Worm (Caenorhabditis elegans) whole organism, L4 larva: ENCODE results near the gene gpa-11.

Source experiments
- D1046.2 ChIP-seq: fragments of 200-800 bp; sonication (Bioruptor generic); IDR thresholded peaks from 2 replicates; pipeline ENCODE4 v1.3.6; 2022; ENCODE audit warnings: missing genetic modification characterization, missing compliant biosample characterization
- F10B5.3 ChIP-seq: sonication (generic microtip); optimal IDR thresholded peaks from 2 replicates; lab custom pipeline; 2016; ENCODE audit warnings: mild to moderate bottlenecking, missing genetic modification characterization, missing compliant biosample characterization
- F44E2.7 ChIP-seq: fragments of 200-800 bp; sonication (Bioruptor generic); IDR thresholded peaks from 2 replicates; pipeline ENCODE4 v2.1.2; 2022; ENCODE audit warnings: missing genetic modification characterization, missing compliant biosample characterization
- R02D3.7 ChIP-seq: fragments of 150-350 bp; sonication (generic microtip); optimal IDR thresholded peaks from 3 replicates; lab custom pipeline; 2014; ENCODE audit warnings: missing biosample characterization, missing genetic modification characterization
- T20F7.1 ChIP-seq: fragments of 200-800 bp; sonication (Bioruptor generic); optimal IDR thresholded peaks from 2 replicates; lab custom pipeline; 2018; ENCODE audit warnings: mild to moderate bottlenecking, missing genetic modification characterization, missing compliant biosample characterization
- Y105C5A.15 ChIP-seq: fragments of 200-800 bp; sonication (Bioruptor generic); IDR thresholded peaks from 2 replicates; pipeline ENCODE4 v1.3.6; 2022; ENCODE audit warnings: missing genetic modification characterization, missing compliant biosample characterization
- Y5F2A.4 ChIP-seq: fragments of 200-800 bp; sonication (Bioruptor generic); optimal IDR thresholded peaks from 2 replicates; lab custom pipeline; 2018; ENCODE audit warnings: mild to moderate bottlenecking, missing genetic modification characterization, missing compliant biosample characterization
- aha-1 ChIP-seq: fragments of 150-350 bp; peaks from one replicate; lab custom pipeline; 2014; ENCODE audit warnings: missing biosample characterization, missing genetic modification characterization
- ceh-28 ChIP-seq: fragments of 150-350 bp; optimal IDR thresholded peaks from 2 replicates; lab custom pipeline; 2014; ENCODE audit warnings: missing biosample characterization, missing genetic modification reagents, missing genetic modification characterization
- ctbp-1 ChIP-seq: fragments of 200-800 bp; sonication (Bioruptor generic); IDR thresholded peaks from 2 replicates; pipeline ENCODE4 v1.3.6; 2022; ENCODE audit warnings: missing genetic modification reagents, missing genetic modification characterization, missing compliant biosample characterization
- daf-16 ChIP-seq, 3 experiments: sonication (generic microtip); optimal IDR thresholded peaks; 2 replicates each; lab custom pipeline; 2016 to 2017; ENCODE audit warnings: missing genetic modification characterization in 3 of 3, missing genetic modification reagents in 3 of 3, mild to moderate bottlenecking in 2 of 3, missing compliant biosample characterization in 2 of 3, missing biosample characterization in 1 of 3, moderate library complexity in 1 of 3
- daf-8 ChIP-seq: fragments of 200-800 bp; sonication (Bioruptor generic); IDR thresholded peaks from 2 replicates; pipeline ENCODE4 v1.3.6; 2022; ENCODE audit warnings: missing genetic modification characterization, missing compliant biosample characterization
- dmd-6 ChIP-seq: fragments of 200-800 bp; sonication (Bioruptor generic); IDR thresholded peaks from 2 replicates; pipeline ENCODE4 v1.3.6; 2022; ENCODE audit warnings: missing genetic modification reagents, missing genetic modification characterization, missing compliant biosample characterization
- egl-43 ChIP-seq: fragments of 200-800 bp; sonication (Bioruptor generic); IDR thresholded peaks from 2 replicates; pipeline ENCODE4 v1.3.6; 2022; ENCODE audit warnings: missing genetic modification reagents, missing genetic modification characterization, missing compliant biosample characterization
- hlh-11 ChIP-seq: fragments of 200-800 bp; sonication (Bioruptor generic); optimal IDR thresholded peaks from 2 replicates; lab custom pipeline; 2018; ENCODE audit warnings: mild to moderate bottlenecking, missing genetic modification characterization, missing compliant biosample characterization
- lsy-2 ChIP-seq, 2 experiments: fragments of 150-350 bp in 1 of 2; sonication (generic microtip) in 1 of 2; optimal IDR thresholded peaks; 2 replicates each; lab custom pipeline; 2014 to 2017; ENCODE audit warnings: missing biosample characterization in 2 of 2, missing genetic modification characterization in 2 of 2
- madf-9 ChIP-seq: fragments of 200-800 bp; sonication (Bioruptor generic); conservative IDR thresholded peaks from 2 replicates; pipeline ENCODE4 v1.3.6; 2022; ENCODE audit warnings: missing genetic modification reagents, missing genetic modification characterization, missing compliant biosample characterization
- mdl-1 ChIP-seq, 2 experiments: fragments of 150-350 bp in 1 of 2; sonication (generic microtip) in 1 of 2; optimal IDR thresholded peaks; 2 replicates each; lab custom pipeline; 2014 to 2017; ENCODE audit warnings: missing biosample characterization in 2 of 2, missing genetic modification characterization in 2 of 2
- mdt-29 ChIP-seq: fragments of 200-800 bp; sonication (Bioruptor generic); IDR thresholded peaks from 2 replicates; pipeline ENCODE4 v1.3.6; 2022; ENCODE audit warnings: missing genetic modification reagents, missing genetic modification characterization, missing compliant biosample characterization
- mep-1 ChIP-seq: fragments of 150-350 bp; sonication (generic microtip); optimal IDR thresholded peaks from 3 replicates; lab custom pipeline; 2014; ENCODE audit warnings: missing biosample characterization, missing genetic modification characterization
- mes-2 ChIP-seq: sonication (generic microtip); optimal IDR thresholded peaks from 2 replicates; lab custom pipeline; 2016; ENCODE audit warnings: missing genotype, mild to moderate bottlenecking, missing genetic modification characterization, missing compliant biosample characterization; ENCODE audit not compliant: poor library complexity, severe bottlenecking
- mxl-2 ChIP-seq: fragments of 200-800 bp; sonication (Bioruptor generic); conservative IDR thresholded peaks from 2 replicates; pipeline ENCODE4 v1.3.6; 2022; ENCODE audit warnings: missing genetic modification reagents, missing genetic modification characterization, missing compliant biosample characterization
- nhr-102 ChIP-seq: sonication (generic microtip); optimal IDR thresholded peaks from 2 replicates; lab custom pipeline; 2016; ENCODE audit warnings: mild to moderate bottlenecking, missing genetic modification characterization, moderate library complexity, missing compliant biosample characterization
- nhr-237 ChIP-seq: sonication (generic microtip); optimal IDR thresholded peaks from 2 replicates; lab custom pipeline; 2017; ENCODE audit warnings: missing biosample characterization, missing genetic modification characterization
- nhr-28 ChIP-seq: fragments of 150-350 bp; optimal IDR thresholded peaks from 2 replicates; lab custom pipeline; 2014; ENCODE audit warnings: missing biosample characterization, missing genetic modification characterization
- nhr-76 ChIP-seq: fragments of 150-350 bp; optimal IDR thresholded peaks from 2 replicates; lab custom pipeline; 2014; ENCODE audit warnings: missing biosample characterization, missing genetic modification characterization
- pqm-1 ChIP-seq: sonication (generic microtip); optimal IDR thresholded peaks from 2 replicates; lab custom pipeline; 2017; ENCODE audit warnings: missing biosample characterization, missing genetic modification characterization
- snpc-4 ChIP-seq: fragments of 150-350 bp; optimal IDR thresholded peaks from 2 replicates; lab custom pipeline; 2014; ENCODE audit warnings: missing biosample characterization, missing genetic modification characterization
- tag-97 ChIP-seq: fragments of 200-800 bp; sonication (Bioruptor generic); IDR thresholded peaks from 2 replicates; pipeline ENCODE4 v1.3.6; 2022; ENCODE audit warnings: missing genetic modification characterization, missing compliant biosample characterization
- tra-1 ChIP-seq: fragments of 200-800 bp; sonication (Bioruptor generic); IDR thresholded peaks from 2 replicates; pipeline ENCODE4 v1.3.6; 2022; ENCODE audit warnings: missing genetic modification reagents, missing genetic modification characterization, missing compliant biosample characterization
- unc-62 ChIP-seq, 3 experiments: fragments of 150-350 bp in 1 of 3; sonication (generic microtip); optimal IDR thresholded peaks in 2 of 3; peaks in 1 of 3; 1 replicate in 1 of 3; 2 replicates in 2 of 3; lab custom pipeline; 2014 to 2017; ENCODE audit warnings: missing biosample characterization in 3 of 3, missing genetic modification characterization in 3 of 3, missing genetic modification reagents in 3 of 3, missing genotype in 1 of 3
- zag-1 ChIP-seq: fragments of 150-350 bp; optimal IDR thresholded peaks from 2 replicates; lab custom pipeline; 2014; ENCODE audit warnings: missing biosample characterization, missing genetic modification characterization

gpa-11 gene

DNA sequence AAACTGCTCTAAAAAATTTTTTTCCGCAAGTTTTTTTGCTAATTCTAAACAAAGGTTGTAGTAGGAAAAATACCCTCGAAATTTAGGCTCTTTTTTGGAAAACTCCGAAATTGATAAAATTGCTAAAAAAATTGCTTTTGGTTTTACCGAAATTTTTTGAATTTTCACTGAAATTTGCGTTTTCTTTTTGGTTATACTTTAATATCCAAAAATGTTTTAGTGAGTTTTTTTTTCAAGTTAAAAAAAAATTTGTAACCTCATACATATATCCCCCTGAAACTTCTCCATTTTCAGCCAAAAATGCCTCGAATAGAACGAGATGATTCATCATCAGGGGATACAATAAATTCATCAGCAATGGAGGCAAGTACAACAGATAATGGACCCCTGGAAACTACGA lies at the start of gene gpa-11:
TSS of gene gpa-11 (plus strand) at position 301 of the 400 bp plus-strand sequence.
- TF ChIP-seq Y105C5A.15 (GFP tag; lab: Robert Waterston, UW): no peak
- no peak for TF ChIP-seq snpc-4 (tag; lab: Kevin White, UChicago)
- TF ChIP-seq R02D3.7 (tag; lab: Kevin White, UChicago): no peak
- TF ChIP-seq mdt-29 (GFP tag; lab: Robert Waterston, UW): no peak
- no peak for TF ChIP-seq T20F7.1
- no peak for TF ChIP-seq tag-97
- TF ChIP-seq D1046.2 (GFP tag; lab: Robert Waterston, UW): no peak
- no peak for TF ChIP-seq mep-1
- TF ChIP-seq aha-1 (tag; lab: Kevin White, UChicago): no peak
- no peak for TF ChIP-seq egl-43 (GFP tag; lab: Robert Waterston, UW)
- TF ChIP-seq pqm-1 (tag; lab: Kevin White, UChicago): no peak
- TF ChIP-seq unc-62 (GFP tag; optimal IDR thresholded peaks at IDR 0.05 in 1 of 2; lab: Kevin White, UChicago): no peak
- no peak for TF ChIP-seq unc-62 (tag; optimal IDR thresholded peaks at IDR 0.05; lab: Kevin White, UChicago)
- TF ChIP-seq zag-1 (tag; lab: Kevin White, UChicago): no peak
- no peak for TF ChIP-seq mdl-1 (tag; optimal IDR thresholded peaks at IDR 0.05; lab: Kevin White, UChicago)
- TF ChIP-seq nhr-237: no peak
- no peak for TF ChIP-seq daf-8 (GFP tag; lab: Robert Waterston, UW)
- TF ChIP-seq, all 104 proteins: peak for 0

ce11 chrII:4203729-4204184 lies 43.2 kb upstream of the gpa-11 start, which contains the start of gene mth-1:
TSS of gene mth-1 (minus strand) at chrII:4203779.
- TF ChIP-seq nhr-28 (tag; lab: Kevin White, UChicago) (no peak), hlh-11 (tag; lab: Kevin White, UChicago) (peak; percentile 12), ctbp-1 (GFP tag; lab: Robert Waterston, UW) (no peak), madf-9 (GFP tag; lab: Robert Waterston, UW) (no peak), daf-16 (GFP tag; optimal IDR thresholded peaks at IDR 0.05; lab: Kevin White, UChicago) (no peak), daf-16 (tag; optimal IDR thresholded peaks at IDR 0.05; lab: Kevin White, UChicago) (peak; percentile 42), dmd-6 (GFP tag; lab: Robert Waterston, UW) (peak; percentile 29; the same call in 1 of the 2 replicates), mxl-2 (no peak), Y5F2A.4 (GFP tag; lab: Kevin White, UChicago) (no peak), tag-97 (no peak), F10B5.3 (tag; lab: Kevin White, UChicago) (no peak), pqm-1 (tag; lab: Kevin White, UChicago) (peak; percentile 68), nhr-76 (no peak)

DNA sequence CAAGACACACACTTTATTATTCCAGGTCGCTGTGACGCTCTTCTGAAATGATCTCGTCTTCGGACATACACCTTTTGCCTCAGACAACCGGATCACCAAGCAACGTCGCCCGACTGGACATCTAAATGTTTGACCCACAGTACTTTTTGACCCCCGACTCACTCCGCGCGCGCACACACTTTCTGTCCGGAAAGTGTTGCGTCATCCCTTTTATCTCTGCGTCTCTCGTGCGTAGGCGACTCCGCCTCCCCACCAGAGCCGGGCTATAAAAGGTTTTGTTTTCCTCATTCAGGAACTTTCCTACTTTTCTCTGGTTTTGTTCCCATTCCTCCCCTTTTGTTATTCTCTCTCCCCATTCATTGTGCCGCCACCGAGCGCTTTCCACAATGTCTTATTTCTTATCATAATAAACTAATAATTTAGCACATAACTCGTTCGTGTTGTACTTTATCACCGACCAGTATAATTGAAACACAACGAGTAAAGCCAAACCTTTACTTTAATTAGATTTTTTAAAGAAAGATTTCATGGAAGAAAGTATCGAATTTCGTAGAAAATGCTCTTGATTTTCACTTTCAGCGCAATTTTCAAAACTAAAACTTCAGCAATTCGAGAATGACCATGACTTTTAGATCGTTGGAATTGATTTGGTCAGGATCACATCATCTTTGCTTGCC lies 37.8 kb upstream of the gpa-11 start, which contains the start of gene F31D5.6:
TSS of gene F31D5.6 (plus strand) at position 627 of the 677 bp plus-strand sequence.
- no peak for TF ChIP-seq mdl-1 (tag; optimal IDR thresholded peaks at IDR 0.05; lab: Kevin White, UChicago)
- no peak for TF ChIP-seq nhr-237
- no peak for TF ChIP-seq nhr-102 (tag; lab: Kevin White, UChicago)

DNA sequence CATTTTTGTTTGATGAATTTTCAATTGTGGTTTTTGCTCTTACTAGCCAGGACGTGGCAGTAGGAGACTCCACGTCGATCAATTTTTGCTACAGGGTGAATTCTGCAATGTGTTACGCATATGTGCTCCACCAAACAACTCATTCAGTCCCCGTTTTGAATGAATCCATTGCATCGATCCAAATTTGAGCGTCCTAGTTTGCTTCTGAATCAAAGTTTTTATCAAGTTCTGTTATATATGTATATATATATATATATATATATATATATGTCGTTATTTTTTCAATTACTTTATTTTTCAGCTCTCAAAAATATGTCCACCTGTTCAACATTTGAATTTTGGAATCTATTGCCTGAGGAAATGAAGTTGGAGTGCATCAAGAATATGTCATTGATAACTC lies 35.9 kb upstream of the gpa-11 start, which contains the start of gene F31D5.7:
TSS of gene F31D5.7 (plus strand) at position 301 of the 400 bp plus-strand sequence.
- no peak for TF ChIP-seq F44E2.7 (GFP tag; lab: Robert Waterston, UW)
- TF ChIP-seq mes-2: no peak
- no peak for TF ChIP-seq ceh-28 (tag; lab: Kevin White, UChicago)
- TF ChIP-seq lsy-2 (tag; optimal IDR thresholded peaks at IDR 0.05; lab: Kevin White, UChicago): no peak

- peak in 1 of 2 experiments; percentile 27 for TF ChIP-seq unc-62 (GFP tag; optimal IDR thresholded peaks at IDR 0.05 in 1 of 2; lab: Kevin White, UChicago)
- no peak for TF ChIP-seq unc-62 (tag; optimal IDR thresholded peaks at IDR 0.05; lab: Kevin White, UChicago)
- TF ChIP-seq tra-1 (GFP tag; lab: Robert Waterston, UW): no peak
These were observed 31.7 kb upstream of the gpa-11 start, which contains the start of gene F31D5.2 for ce11 chrII:4215318-4215717. TSS of gene F31D5.2 (plus strand) at chrII:4215618.
